Worm (Caenorhabditis elegans) whole organism, L1 larva: ENCODE results near the gene Y38H6A.3.

Experiments used
- ama-1 ChIP-seq: fragments of 150-350 bp; optimal IDR thresholded peaks from 2 replicates; lab custom pipeline; 2014
- dpl-1 ChIP-seq, 3 experiments: fragments of 150-350 bp in 2 of 3; sonication (generic microtip) in 1 of 3; optimal IDR thresholded peaks; 2 replicates each; lab custom pipeline; 2014 to 2017; ENCODE audit warnings: missing biosample characterization in 3 of 3, missing genetic modification characterization in 3 of 3, missing genetic modification reagents in 3 of 3
- pqm-1 ChIP-seq: sonication (generic microtip); optimal IDR thresholded peaks from 3 replicates; lab custom pipeline; 2017; ENCODE audit warnings: missing biosample characterization, missing genetic modification characterization
- skn-1 ChIP-seq: fragments of 150-350 bp; optimal IDR thresholded peaks from 2 replicates; lab custom pipeline; 2014; ENCODE audit warnings: missing biosample characterization, missing genetic modification characterization
- ztf-11 ChIP-seq, 2 experiments: sonication (generic microtip); optimal IDR thresholded peaks; 2 replicates each; lab custom pipeline; 2016 to 2017; ENCODE audit warnings: missing genetic modification characterization in 2 of 2, missing biosample characterization in 1 of 2, missing compliant biosample characterization in 1 of 2

DNA sequence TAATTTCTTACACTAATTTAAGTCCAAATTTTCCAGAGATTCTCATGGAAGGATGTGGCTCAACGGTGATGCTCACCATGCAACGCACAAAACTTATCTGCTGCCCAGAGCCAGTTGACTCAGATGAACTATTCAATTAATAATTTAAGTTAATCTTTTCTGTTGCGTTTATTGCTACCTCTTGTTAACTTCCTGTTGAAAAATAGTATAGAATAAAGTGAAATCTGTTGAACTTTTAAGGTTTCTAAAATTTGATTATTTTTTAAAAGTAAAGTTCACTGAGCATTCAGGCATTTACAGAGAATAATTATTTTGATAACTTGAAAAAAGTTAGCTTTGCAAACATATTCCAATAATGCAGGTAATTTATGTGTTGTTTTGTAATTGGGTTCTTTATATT is 31.1 kb downstream of the Y38H6A.3 start:
- TF ChIP-seq dpl-1 (GFP tag; optimal IDR thresholded peaks at IDR 0.05; lab: Kevin White, UChicago) (no peak), skn-1 (tag; lab: Kevin White, UChicago) (no peak), ama-1 (lab: Kevin White, UChicago) (no peak), ztf-11 (tag; optimal IDR thresholded peaks at IDR 0.05; lab: Kevin White, UChicago) (no peak), pqm-1 (tag; lab: Kevin White, UChicago) (no peak)
